Worm (Caenorhabditis elegans) whole organism, early embryonic: Measurements from ENCODE around the gene cht-5.

ENCODE experiments used
- B0310.2 ChIP-seq: sonication (generic microtip); optimal IDR thresholded peaks from 2 replicates; lab custom pipeline; 2016; ENCODE audit warnings: mild to moderate bottlenecking, missing genetic modification characterization, missing compliant biosample characterization
- F13C5.2 ChIP-seq: sonication (generic microtip); optimal IDR thresholded peaks from 2 replicates; lab custom pipeline; 2017; ENCODE audit warnings: mild to moderate bottlenecking, missing genetic modification characterization, inconsistent platforms, missing compliant biosample characterization
- aly-1 ChIP-seq: sonication (generic microtip); optimal IDR thresholded peaks from 2 replicates; lab custom pipeline; 2016; ENCODE audit warnings: missing genetic modification characterization, missing compliant biosample characterization
- ama-1 ChIP-seq: fragments of 150-350 bp; optimal IDR thresholded peaks from 2 replicates; lab custom pipeline; 2014
- ceh-13 ChIP-seq: fragments of 200-800 bp; sonication (Bioruptor generic); optimal IDR thresholded peaks from 2 replicates; lab custom pipeline; 2018; ENCODE audit warnings: mild to moderate bottlenecking, missing genetic modification characterization, missing compliant biosample characterization
- ceh-36 ChIP-seq: sonication (generic microtip); optimal IDR thresholded peaks from 2 replicates; lab custom pipeline; 2016; ENCODE audit warnings: missing genetic modification characterization, inconsistent platforms, missing compliant biosample characterization
- ets-7 ChIP-seq: sonication (generic microtip); optimal IDR thresholded peaks from 2 replicates; lab custom pipeline; 2016; ENCODE audit warnings: missing genotype, missing genetic modification characterization, missing compliant biosample characterization
- flt-1 ChIP-seq: fragments of 200-800 bp; sonication (Bioruptor generic); IDR thresholded peaks from 2 replicates; pipeline ENCODE4 v1.3.6; 2022; ENCODE audit warnings: missing genetic modification characterization, missing compliant biosample characterization
- hmbx-1 ChIP-seq: sonication (generic microtip); optimal IDR thresholded peaks from 2 replicates; lab custom pipeline; 2016; ENCODE audit warnings: mild to moderate bottlenecking, missing genetic modification characterization, missing compliant biosample characterization
- hmg-4 ChIP-seq: fragments of 200-800 bp; sonication (Bioruptor generic); optimal IDR thresholded peaks from 2 replicates; lab custom pipeline; 2018; ENCODE audit warnings: mild to moderate bottlenecking, missing genetic modification characterization, missing compliant biosample characterization
- hnd-1 ChIP-seq: sonication (generic microtip); optimal IDR thresholded peaks from 2 replicates; lab custom pipeline; 2016; ENCODE audit warnings: missing genetic modification characterization, missing compliant biosample characterization
- pes-1 ChIP-seq: fragments of 200-800 bp; sonication (Bioruptor generic); IDR thresholded peaks from 2 replicates; pipeline ENCODE4 v1.3.6; 2022; ENCODE audit warnings: missing genetic modification reagents, missing genetic modification characterization, missing compliant biosample characterization
- scrt-1 ChIP-seq: fragments of 200-800 bp; sonication (Bioruptor generic); IDR thresholded peaks from 2 replicates; pipeline ENCODE4 v1.3.6; 2022; ENCODE audit warnings: missing genetic modification characterization, missing compliant biosample characterization
- sea-1 ChIP-seq: fragments of 200-800 bp; sonication (Bioruptor generic); conservative IDR thresholded peaks from 2 replicates; pipeline ENCODE4 v1.3.6; 2022; ENCODE audit warnings: missing genetic modification characterization, missing compliant biosample characterization
- tbx-11 ChIP-seq: fragments of 200-800 bp; sonication (Bioruptor generic); IDR thresholded peaks from 2 replicates; pipeline ENCODE4 v1.3.6; 2022; ENCODE audit warnings: missing genetic modification characterization, missing compliant biosample characterization
- tbx-37 ChIP-seq: fragments of 200-800 bp; sonication (Bioruptor generic); conservative IDR thresholded peaks from 2 replicates; pipeline ENCODE4 v1.3.6; 2022; ENCODE audit warnings: missing genetic modification reagents, missing genetic modification characterization, missing compliant biosample characterization
- tra-4 ChIP-seq: sonication (generic microtip); optimal IDR thresholded peaks from 2 replicates; lab custom pipeline; 2017; ENCODE audit warnings: missing genetic modification characterization, missing compliant biosample characterization

cht-5 gene

ce11 chrV:10096932-10097331 is 17.5 kb upstream of the cht-5 start:
- no peak for TF ChIP-seq pes-1 (GFP tag; lab: Robert Waterston, UW)

DNA sequence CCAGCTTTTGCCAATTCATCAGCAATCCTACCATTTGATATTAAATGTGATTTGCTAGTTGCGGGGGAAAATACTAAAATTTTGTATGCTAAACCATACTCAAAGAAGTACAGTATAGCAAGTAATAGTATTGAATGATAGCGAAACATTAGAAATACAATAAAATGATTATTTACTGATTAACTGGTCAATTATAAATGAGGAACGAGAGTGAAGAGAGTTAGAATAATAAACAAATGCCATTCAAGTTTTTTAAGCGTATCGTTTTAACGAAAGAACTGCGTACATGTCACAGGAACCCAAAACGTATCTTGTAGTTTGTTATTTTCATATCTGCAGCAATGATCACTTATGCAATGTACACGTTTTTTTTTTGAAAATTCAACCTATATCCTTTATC is 16.0 kb upstream of the cht-5 start, which contains the start of gene ugt-47:
TSS of gene ugt-47 (minus strand) at position 169 of the 400 bp plus-strand sequence.
- TF ChIP-seq ama-1 (lab: Kevin White, UChicago), result no peak
- no peak for TF ChIP-seq aly-1 (tag; lab: Kevin White, UChicago)
- TF ChIP-seq F13C5.2 (tag; lab: Kevin White, UChicago), result no peak
- TF ChIP-seq hmg-4, result no peak
- no peak for TF ChIP-seq ets-7 (tag; lab: Kevin White, UChicago)
- no peak for TF ChIP-seq scrt-1 (GFP tag; lab: Robert Waterston, UW)
- TF ChIP-seq tbx-37 (GFP tag; lab: Robert Waterston, UW), result no peak
- no peak for TF ChIP-seq tra-4 (tag; lab: Kevin White, UChicago)
- no peak for TF ChIP-seq flt-1
- no peak for TF ChIP-seq hnd-1 (tag; lab: Kevin White, UChicago)
- TF ChIP-seq hmbx-1, result no peak
- no peak for TF ChIP-seq ceh-13 (GFP tag; lab: Kevin White, UChicago)
- TF ChIP-seq sea-1 (GFP tag; lab: Robert Waterston, UW), result no peak
- no peak for TF ChIP-seq B0310.2

DNA sequence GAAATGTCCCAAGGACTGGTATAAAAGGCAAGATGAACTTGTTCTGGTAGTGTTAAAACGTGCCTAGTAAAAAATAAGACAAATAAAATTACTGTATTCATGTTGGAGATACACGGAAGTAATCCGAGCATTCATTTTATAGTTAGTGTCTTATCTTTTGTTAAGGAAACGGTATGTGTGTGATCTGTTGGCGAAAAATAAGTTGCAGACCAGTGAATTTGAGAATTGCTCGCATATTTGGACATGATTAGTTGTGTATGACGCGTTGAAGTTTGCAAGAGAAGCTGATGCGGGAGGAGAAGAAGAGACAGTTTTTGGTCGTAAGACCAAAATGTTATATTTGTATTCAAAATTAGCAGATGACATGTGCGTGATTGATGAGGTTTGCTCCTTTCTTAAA is 12.5 kb upstream of the cht-5 start, which contains the start of gene C08B6.14:
TSS of gene C08B6.14 (minus strand) at position 101 of the 400 bp plus-strand sequence.
- no peak for TF ChIP-seq hmg-4
- TF ChIP-seq hmbx-1, result no peak

- TF ChIP-seq B0310.2 (no peak), ceh-36 (no peak), hnd-1 (tag; lab: Kevin White, UChicago) (no peak), sea-1 (GFP tag; lab: Robert Waterston, UW) (no peak), aly-1 (tag; lab: Kevin White, UChicago) (no peak), hmbx-1 (no peak), hmg-4 (no peak)
Observed at ce11 chrV:10103811-10104210, 10.6 kb upstream of the cht-5 start.

DNA sequence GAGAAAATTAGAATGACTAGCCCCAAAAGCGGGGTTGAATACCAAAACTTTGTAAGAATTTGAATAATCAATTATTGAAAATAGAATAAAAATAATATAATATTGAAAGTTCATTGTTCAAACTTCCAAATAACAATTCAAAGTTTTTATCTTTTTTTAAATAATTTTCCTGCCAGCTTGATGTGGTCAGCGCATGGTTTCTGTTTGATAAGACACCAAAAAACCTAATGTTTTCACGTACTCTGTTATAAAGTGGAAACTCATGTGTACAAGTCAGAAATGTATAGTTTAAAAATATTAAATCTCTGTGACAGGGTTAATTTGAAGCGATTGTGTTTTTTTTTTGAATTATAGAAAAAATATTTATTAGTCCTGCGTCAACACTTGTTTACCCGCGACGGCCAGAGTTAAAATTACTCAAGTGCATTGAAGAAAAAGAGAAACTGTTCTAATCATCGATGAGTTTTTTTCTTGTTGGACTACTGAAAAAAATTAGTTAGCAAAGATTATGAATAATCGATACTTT is 9.6 kb upstream of the cht-5 start, which contains the start of gene ugt-17:
TSS of gene ugt-17 (minus strand) at position 180 of the 526 bp plus-strand sequence.
- TF ChIP-seq ceh-36 (no peak), F13C5.2 (tag; lab: Kevin White, UChicago) (no peak), ets-7 (tag; lab: Kevin White, UChicago) (no peak), tbx-37 (GFP tag; lab: Robert Waterston, UW) (no peak), scrt-1 (GFP tag; lab: Robert Waterston, UW) (no peak), sea-1 (GFP tag; lab: Robert Waterston, UW) (no peak)

DNA sequence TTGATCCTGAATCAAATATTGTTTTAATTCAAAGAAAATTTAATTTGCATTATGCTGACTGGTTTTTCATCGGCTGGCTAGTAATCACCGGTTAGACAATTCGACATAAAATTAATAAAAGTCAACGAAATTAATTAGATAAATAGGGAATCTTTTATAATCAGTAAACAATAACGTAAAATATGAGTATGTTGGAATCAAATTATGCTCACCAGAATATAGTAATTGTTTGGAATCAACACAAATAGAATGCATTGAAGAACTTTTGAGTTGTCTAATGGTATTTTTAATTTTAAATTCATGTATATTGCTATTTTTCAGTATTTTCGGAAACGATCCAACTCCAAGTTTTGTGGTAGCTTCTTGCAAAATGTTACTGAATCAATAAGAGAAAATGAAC is 9.0 kb upstream of the cht-5 start, which contains the start of gene C08B6.2:
TSS of gene C08B6.2 (plus strand) at position 301 of the 400 bp plus-strand sequence.
- no peak for TF ChIP-seq tbx-37 (GFP tag; lab: Robert Waterston, UW)
- no peak for TF ChIP-seq hmbx-1
- TF ChIP-seq B0310.2, result no peak
- no peak for TF ChIP-seq scrt-1 (GFP tag; lab: Robert Waterston, UW)
- TF ChIP-seq flt-1, result no peak
- no peak for TF ChIP-seq tbx-11 (GFP tag; lab: Robert Waterston, UW)
- no peak for TF ChIP-seq hnd-1 (tag; lab: Kevin White, UChicago)
- no peak for TF ChIP-seq ceh-13 (GFP tag; lab: Kevin White, UChicago)
- no peak for TF ChIP-seq pes-1 (GFP tag; lab: Robert Waterston, UW)
- no peak for TF ChIP-seq aly-1 (tag; lab: Kevin White, UChicago)
- TF ChIP-seq hmg-4, result no peak

- no peak for TF ChIP-seq sea-1 (GFP tag; lab: Robert Waterston, UW)
- no peak for TF ChIP-seq tbx-37 (GFP tag; lab: Robert Waterston, UW)
- TF ChIP-seq tra-4 (tag; lab: Kevin White, UChicago), result no peak
- no peak for TF ChIP-seq ceh-13 (GFP tag; lab: Kevin White, UChicago)
- no peak for TF ChIP-seq pes-1 (GFP tag; lab: Robert Waterston, UW)
- no peak for TF ChIP-seq ceh-36
- TF ChIP-seq aly-1 (tag; lab: Kevin White, UChicago), result no peak
- no peak for TF ChIP-seq ets-7 (tag; lab: Kevin White, UChicago)
- no peak for TF ChIP-seq scrt-1 (GFP tag; lab: Robert Waterston, UW)
- TF ChIP-seq hmg-4, result no peak
- no peak for TF ChIP-seq F13C5.2 (tag; lab: Kevin White, UChicago)
- TF ChIP-seq tbx-11 (GFP tag; lab: Robert Waterston, UW), result no peak
- TF ChIP-seq hmbx-1, result no peak
- TF ChIP-seq ama-1 (lab: Kevin White, UChicago), result no peak
Observed at ce11 chrV:10107309-10107708, 7.1 kb upstream of the cht-5 start, which contains the start of gene C08B6.11. Gene C08B6.11 (plus strand): TSS chrV:10107609.

ce11 chrV:10111129-10111528 is 3.3 kb upstream of the cht-5 start:
- no peak for TF ChIP-seq ceh-13 (GFP tag; lab: Kevin White, UChicago)
- no peak for TF ChIP-seq pes-1 (GFP tag; lab: Robert Waterston, UW)
- no peak for TF ChIP-seq hnd-1 (tag; lab: Kevin White, UChicago)
- no peak for TF ChIP-seq ceh-36
- TF ChIP-seq ama-1 (lab: Kevin White, UChicago), result no peak
- no peak for TF ChIP-seq tra-4 (tag; lab: Kevin White, UChicago)
- no peak for TF ChIP-seq ets-7 (tag; lab: Kevin White, UChicago)
- no peak for TF ChIP-seq tbx-37 (GFP tag; lab: Robert Waterston, UW)
- TF ChIP-seq F13C5.2 (tag; lab: Kevin White, UChicago), result no peak
- no peak for TF ChIP-seq tbx-11 (GFP tag; lab: Robert Waterston, UW)
- TF ChIP-seq scrt-1 (GFP tag; lab: Robert Waterston, UW), result no peak
- no peak for TF ChIP-seq aly-1 (tag; lab: Kevin White, UChicago)
- TF ChIP-seq hmbx-1, result no peak
- TF ChIP-seq hmg-4, result no peak
